Worm (Caenorhabditis elegans) whole organism, L1 larva: ENCODE measurements around the gene rsks-1.

Experiments
- C04F5.9 ChIP-seq: sonication (generic microtip); optimal IDR thresholded peaks from 2 replicates; lab custom pipeline; 2016; ENCODE audit warnings: missing genetic modification characterization, missing compliant biosample characterization
- C16A3.4 ChIP-seq: fragments of 150-350 bp; optimal IDR thresholded peaks from 2 replicates; lab custom pipeline; 2014; ENCODE audit warnings: missing biosample characterization, missing genetic modification characterization
- Y116A8C.19 ChIP-seq: sonication (generic microtip); optimal IDR thresholded peaks from 2 replicates; lab custom pipeline; 2016; ENCODE audit warnings: missing compliant biosample characterization, missing genetic modification characterization, borderline replicate concordance
- aha-1 ChIP-seq: fragments of 150-350 bp; optimal IDR thresholded peaks from 2 replicates; lab custom pipeline; 2014; ENCODE audit warnings: missing biosample characterization, missing genetic modification characterization
- alr-1 ChIP-seq: fragments of 200-800 bp; sonication (Bioruptor generic); optimal IDR thresholded peaks from 2 replicates; lab custom pipeline; 2018; ENCODE audit warnings: borderline replicate concordance, mild to moderate bottlenecking, missing genetic modification characterization, missing compliant biosample characterization
- aly-2 ChIP-seq: fragments of 150-350 bp; optimal IDR thresholded peaks from 2 replicates; lab custom pipeline; 2014; ENCODE audit warnings: missing biosample characterization, missing genetic modification characterization
- ceh-8 ChIP-seq: fragments of 200-800 bp; sonication (Bioruptor generic); optimal IDR thresholded peaks from 2 replicates; lab custom pipeline; 2018; ENCODE audit warnings: mild to moderate bottlenecking, missing genetic modification characterization, moderate library complexity, missing compliant biosample characterization
- ceh-82 ChIP-seq, 3 experiments: fragments of 150-350 bp in 1 of 3; sonication (generic microtip) in 2 of 3; optimal IDR thresholded peaks; 2 replicates each; lab custom pipeline; 2014 to 2017; ENCODE audit warnings: missing biosample characterization in 3 of 3, missing genetic modification characterization in 3 of 3
- dpl-1 ChIP-seq, 3 experiments: fragments of 150-350 bp in 2 of 3; sonication (generic microtip) in 1 of 3; optimal IDR thresholded peaks; 2 replicates each; lab custom pipeline; 2014 to 2017; ENCODE audit warnings: missing biosample characterization in 3 of 3, missing genetic modification characterization in 3 of 3, missing genetic modification reagents in 3 of 3
- dsc-1 ChIP-seq: sonication (generic microtip); optimal IDR thresholded peaks from 2 replicates; lab custom pipeline; 2016; ENCODE audit warnings: mild to moderate bottlenecking, missing genetic modification characterization, missing compliant biosample characterization
- efl-1 ChIP-seq, 4 experiments: fragments of 150-350 bp; optimal IDR thresholded peaks in 3 of 4; peaks in 1 of 4; 1 replicate in 1 of 4; 2 replicates in 3 of 4; lab custom pipeline; 2014; ENCODE audit warnings: missing biosample characterization in 2 of 4, missing genetic modification characterization in 2 of 4, missing genetic modification reagents in 2 of 4
- efl-3 ChIP-seq: fragments of 200-800 bp; sonication (Bioruptor generic); optimal IDR thresholded peaks from 2 replicates; lab custom pipeline; 2018; ENCODE audit warnings: mild to moderate bottlenecking, missing genetic modification characterization, missing compliant biosample characterization
- elt-2 ChIP-seq: sonication (generic microtip); optimal IDR thresholded peaks from 2 replicates; lab custom pipeline; 2016; ENCODE audit warnings: missing genetic modification characterization, mild to moderate bottlenecking, inconsistent platforms, missing compliant biosample characterization, missing genetic modification reagents
- elt-3 ChIP-seq, 6 experiments: fragments of 150-350 bp in 1 of 6; sonication (generic microtip); optimal IDR thresholded peaks; 2 replicates each; lab custom pipeline; 2017 to 2018; ENCODE audit warnings: missing biosample characterization in 6 of 6, missing genetic modification characterization in 6 of 6, inconsistent platforms in 1 of 6
- ets-5 ChIP-seq: fragments of 200-800 bp; sonication (Bioruptor generic); IDR thresholded peaks from 2 replicates; pipeline ENCODE4 v1.3.6; 2022; ENCODE audit warnings: missing genetic modification characterization, missing compliant biosample characterization
- fkh-10 ChIP-seq: sonication (generic microtip); optimal IDR thresholded peaks from 2 replicates; lab custom pipeline; 2017; ENCODE audit warnings: missing biosample characterization, missing genetic modification reagents, missing genetic modification characterization
- fkh-8 ChIP-seq: sonication (generic microtip); optimal IDR thresholded peaks from 2 replicates; lab custom pipeline; 2016; ENCODE audit warnings: mild to moderate bottlenecking, missing genetic modification characterization, missing compliant biosample characterization
- hlh-17 ChIP-seq: fragments of 200-800 bp; sonication (Bioruptor generic); optimal IDR thresholded peaks from 2 replicates; lab custom pipeline; 2018; ENCODE audit warnings: missing genetic modification characterization, mild to moderate bottlenecking, missing compliant biosample characterization, moderate library complexity, borderline replicate concordance
- hpl-2 ChIP-seq: fragments of 150-350 bp; optimal IDR thresholded peaks from 2 replicates; lab custom pipeline; 2014; ENCODE audit warnings: missing biosample characterization, missing genetic modification reagents, missing genetic modification characterization
- lin-13 ChIP-seq: fragments of 150-350 bp; optimal IDR thresholded peaks from 2 replicates; lab custom pipeline; 2014; ENCODE audit warnings: missing biosample characterization, missing genetic modification reagents, missing genetic modification characterization
- lin-14 ChIP-seq: fragments of 200-800 bp; sonication (Bioruptor generic); optimal IDR thresholded peaks from 2 replicates; lab custom pipeline; 2018; ENCODE audit warnings: mild to moderate bottlenecking, missing genetic modification characterization, moderate library complexity, missing compliant biosample characterization
- lin-15B ChIP-seq: fragments of 150-350 bp; sonication (generic microtip); optimal IDR thresholded peaks from 3 replicates; lab custom pipeline; 2014; ENCODE audit warnings: missing biosample characterization, missing genetic modification characterization
- lin-35 ChIP-seq, 2 experiments: fragments of 150-350 bp; optimal IDR thresholded peaks; 2 replicates each; lab custom pipeline; 2014; ENCODE audit warnings: missing biosample characterization in 2 of 2, missing genetic modification characterization in 2 of 2, missing genetic modification reagents in 2 of 2
- lin-39 ChIP-seq: fragments of 150-350 bp; optimal IDR thresholded peaks from 2 replicates; lab custom pipeline; 2014; ENCODE audit warnings: missing biosample characterization, missing genetic modification reagents, missing genetic modification characterization
- lir-3 ChIP-seq: sonication (generic microtip); optimal IDR thresholded peaks from 2 replicates; lab custom pipeline; 2016; ENCODE audit warnings: mild to moderate bottlenecking, missing genetic modification characterization, moderate library complexity, missing compliant biosample characterization; ENCODE audit not compliant: poor library complexity
- mab-9 ChIP-seq: fragments of 200-800 bp; sonication (Bioruptor generic); IDR thresholded peaks from 2 replicates; pipeline ENCODE4 v1.3.6; 2022; ENCODE audit warnings: missing genetic modification reagents, missing genetic modification characterization, missing compliant biosample characterization
- mdl-1 ChIP-seq, 2 experiments: fragments of 150-350 bp; optimal IDR thresholded peaks; 2 replicates each; lab custom pipeline; 2014 to 2017; ENCODE audit warnings: missing biosample characterization in 2 of 2, missing genetic modification characterization in 2 of 2, inconsistent platforms in 1 of 2
- mef-2 ChIP-seq: fragments of 150-350 bp; optimal IDR thresholded peaks from 2 replicates; lab custom pipeline; 2014; ENCODE audit warnings: missing biosample characterization, missing genetic modification characterization
- nhr-11 ChIP-seq: fragments of 150-350 bp; optimal IDR thresholded peaks from 2 replicates; lab custom pipeline; 2014; ENCODE audit warnings: missing biosample characterization, missing genetic modification characterization
- nhr-19 ChIP-seq: fragments of 200-800 bp; sonication (Bioruptor generic); conservative IDR thresholded peaks from 2 replicates; pipeline ENCODE4 v1.3.6; 2022; ENCODE audit warnings: missing genetic modification characterization, missing compliant biosample characterization
- nhr-20 ChIP-seq: sonication (generic microtip); optimal IDR thresholded peaks from 2 replicates; lab custom pipeline; 2016; ENCODE audit warnings: mild to moderate bottlenecking, missing genetic modification characterization, missing compliant biosample characterization
- nhr-28 ChIP-seq: fragments of 150-350 bp; optimal IDR thresholded peaks from 2 replicates; lab custom pipeline; 2014; ENCODE audit warnings: missing biosample characterization, missing genetic modification characterization
- nhr-47 ChIP-seq: sonication (generic microtip); optimal IDR thresholded peaks from 2 replicates; lab custom pipeline; 2016; ENCODE audit warnings: mild to moderate bottlenecking, missing genetic modification characterization, moderate library complexity, missing compliant biosample characterization
- nhr-76 ChIP-seq: sonication (generic microtip); optimal IDR thresholded peaks from 2 replicates; lab custom pipeline; 2017; ENCODE audit warnings: missing biosample characterization, missing genetic modification characterization
- nhr-85 ChIP-seq: sonication (generic microtip); peaks from one replicate; lab custom pipeline; 2016; ENCODE audit warnings: missing genetic modification characterization, inconsistent platforms, missing compliant biosample characterization
- nhr-90 ChIP-seq: sonication (generic microtip); optimal IDR thresholded peaks from 2 replicates; lab custom pipeline; 2016; ENCODE audit warnings: mild to moderate bottlenecking, missing genetic modification characterization, missing compliant biosample characterization; ENCODE audit not compliant: poor library complexity
- pag-3 ChIP-seq: sonication (generic microtip); optimal IDR thresholded peaks from 2 replicates; lab custom pipeline; 2017; ENCODE audit warnings: missing genetic modification characterization, mild to moderate bottlenecking, missing compliant biosample characterization, antibody characterized with exemption, borderline replicate concordance; ENCODE audit not compliant: insufficient read depth
- pqm-1 ChIP-seq: sonication (generic microtip); optimal IDR thresholded peaks from 3 replicates; lab custom pipeline; 2017; ENCODE audit warnings: missing biosample characterization, missing genetic modification characterization
- skn-1 ChIP-seq: fragments of 150-350 bp; optimal IDR thresholded peaks from 2 replicates; lab custom pipeline; 2014; ENCODE audit warnings: missing biosample characterization, missing genetic modification characterization
- snu-23 ChIP-seq: sonication (generic microtip); optimal IDR thresholded peaks from 2 replicates; lab custom pipeline; 2016; ENCODE audit warnings: missing genetic modification characterization, missing compliant biosample characterization
- sox-4 ChIP-seq: sonication (generic microtip); optimal IDR thresholded peaks from 2 replicates; lab custom pipeline; 2016; ENCODE audit warnings: missing genetic modification characterization, missing compliant biosample characterization
- sptf-1 ChIP-seq: fragments of 150-350 bp; optimal IDR thresholded peaks from 2 replicates; lab custom pipeline; 2014; ENCODE audit warnings: missing biosample characterization, missing genetic modification characterization
- sup-37 ChIP-seq: fragments of 200-800 bp; sonication (Bioruptor generic); optimal IDR thresholded peaks from 2 replicates; lab custom pipeline; 2018; ENCODE audit warnings: mild to moderate bottlenecking, missing genetic modification characterization, missing compliant biosample characterization
- swsn-7 ChIP-seq: sonication (generic microtip); optimal IDR thresholded peaks from 2 replicates; lab custom pipeline; 2016; ENCODE audit warnings: missing genetic modification characterization, missing compliant biosample characterization
- tbx-2 ChIP-seq: sonication (generic microtip); optimal IDR thresholded peaks from 2 replicates; lab custom pipeline; 2016; ENCODE audit warnings: missing genetic modification characterization, missing compliant biosample characterization
- unc-130 ChIP-seq: fragments of 150-350 bp; optimal IDR thresholded peaks from 2 replicates; lab custom pipeline; 2017; ENCODE audit warnings: missing biosample characterization, missing genetic modification characterization, inconsistent platforms
- unc-98 ChIP-seq: fragments of 200-800 bp; sonication (Bioruptor generic); IDR thresholded peaks from 2 replicates; pipeline ENCODE4 v1.3.6; 2022; ENCODE audit warnings: missing genetic modification characterization, missing compliant biosample characterization
- ztf-4 ChIP-seq: fragments of 150-350 bp; optimal IDR thresholded peaks from 2 replicates; lab custom pipeline; 2014; ENCODE audit warnings: missing biosample characterization, missing genetic modification characterization

Gene rsks-1

DNA sequence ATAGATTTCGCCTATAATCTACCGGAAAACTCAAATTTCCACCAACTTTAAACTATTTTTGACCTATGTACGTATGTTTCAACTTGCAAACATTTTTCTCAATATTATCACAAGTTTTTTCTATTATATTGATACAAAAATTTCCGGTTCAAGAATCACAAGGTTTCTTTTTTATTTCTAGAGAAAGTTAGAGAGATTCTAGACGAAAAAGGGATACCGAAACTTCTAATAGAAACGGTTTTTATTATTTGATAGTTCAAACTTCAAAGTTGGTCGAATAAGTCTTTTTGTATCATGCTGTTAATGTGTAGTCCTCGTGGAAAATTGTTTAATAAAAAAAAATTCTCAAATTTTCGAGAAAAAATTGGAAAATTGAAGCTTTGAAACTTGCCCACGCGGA, 10.2 kb downstream of the rsks-1 start (continued):
- TF ChIP-seq lin-14 (peak; percentile 71), nhr-90 (tag; lab: Kevin White, UChicago) (peak; percentile 3), nhr-28 (tag; lab: Kevin White, UChicago) (no peak), nhr-85 (tag; lab: Kevin White, UChicago) (peak; percentile 97), ztf-4 (tag; lab: Kevin White, UChicago) (no peak), nhr-19 (GFP tag; lab: Robert Waterston, UW) (peak; percentile 23), mab-9 (GFP tag; lab: Robert Waterston, UW) (no peak), nhr-20 (tag; lab: Kevin White, UChicago) (peak; percentile 73), efl-1 (optimal IDR thresholded peaks at IDR 0.05; lab: Kevin White, UChicago) (no peak), efl-1 (GFP tag; optimal IDR thresholded peaks at IDR 0.05 in 1 of 2; lab: Kevin White, UChicago) (peak in 1 of 2 experiments; percentile 89), swsn-7 (tag; lab: Kevin White, UChicago) (no peak), elt-3 (tag; optimal IDR thresholded peaks at IDR 0.05; lab: Kevin White, UChicago) (peak in 3 of 6 experiments; percentile 6 to 51 (median 50)), Y116A8C.19 (tag; lab: Kevin White, UChicago) (no peak), unc-130 (tag; lab: Kevin White, UChicago) (no peak), snu-23 (GFP tag; lab: Kevin White, UChicago) (peak; percentile 34), C16A3.4 (tag; lab: Kevin White, UChicago) (no peak), nhr-11 (tag; lab: Kevin White, UChicago) (no peak), sox-4 (no peak), tbx-2 (tag; lab: Kevin White, UChicago) (peak; percentile 24), mdl-1 (tag; optimal IDR thresholded peaks at IDR 0.05; lab: Kevin White, UChicago) (no peak), ets-5 (GFP tag; lab: Robert Waterston, UW) (no peak), nhr-76 (tag; lab: Kevin White, UChicago) (no peak)

DNA sequence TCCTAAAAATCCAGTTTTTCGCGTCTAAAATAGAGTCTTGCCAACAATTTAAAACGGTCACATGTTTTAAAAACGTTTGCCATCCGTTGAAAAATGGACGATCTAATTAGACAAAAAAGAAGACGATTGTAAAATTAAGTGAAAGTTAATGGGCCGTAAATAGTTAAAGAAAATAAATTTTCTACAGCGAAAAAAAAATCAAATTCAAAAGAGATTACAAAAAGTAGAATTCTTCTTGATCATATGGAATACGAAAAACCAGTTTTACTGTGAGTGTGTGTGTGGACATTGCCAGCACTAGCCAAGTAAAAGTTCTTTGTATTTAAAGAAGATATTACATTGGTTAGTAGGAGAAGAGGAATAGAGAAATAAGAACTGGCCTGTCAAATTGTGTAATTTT, 17.2 kb downstream of the rsks-1 start:
- TF ChIP-seq snu-23 (GFP tag; lab: Kevin White, UChicago) (peak; percentile 61), skn-1 (tag; lab: Kevin White, UChicago) (no peak), pqm-1 (tag; lab: Kevin White, UChicago) (no peak), ceh-82 (tag; optimal IDR thresholded peaks at IDR 0.05; lab: Kevin White, UChicago) (no peak), nhr-47 (tag; lab: Kevin White, UChicago) (no peak), fkh-10 (GFP tag; lab: Kevin White, UChicago) (no peak), C04F5.9 (tag; lab: Kevin White, UChicago) (no peak), lin-35 (GFP tag; optimal IDR thresholded peaks at IDR 0.05; lab: Kevin White, UChicago) (no peak), dpl-1 (GFP tag; optimal IDR thresholded peaks at IDR 0.05; lab: Kevin White, UChicago) (no peak), hlh-17 (GFP tag; lab: Kevin White, UChicago) (no peak), hpl-2 (no peak), dsc-1 (tag; lab: Kevin White, UChicago) (no peak), mab-9 (GFP tag; lab: Robert Waterston, UW) (no peak), fkh-8 (no peak), alr-1 (tag; lab: Kevin White, UChicago) (no peak), ceh-8 (GFP tag; lab: Kevin White, UChicago) (no peak), Y116A8C.19 (tag; lab: Kevin White, UChicago) (no peak), lir-3 (no peak), nhr-20 (tag; lab: Kevin White, UChicago) (peak; percentile 85), lin-39 (no peak), sup-37 (GFP tag; lab: Kevin White, UChicago) (no peak), elt-2 (tag; lab: Kevin White, UChicago) (no peak), ets-5 (GFP tag; lab: Robert Waterston, UW) (no peak), unc-98 (GFP tag; lab: Robert Waterston, UW) (no peak), efl-1 (optimal IDR thresholded peaks at IDR 0.05; lab: Kevin White, UChicago) (no peak), efl-1 (GFP tag; optimal IDR thresholded peaks at IDR 0.05 in 1 of 2; lab: Kevin White, UChicago) (peak in 1 of 2 experiments; percentile 78), mef-2 (tag; lab: Kevin White, UChicago) (no peak), efl-3 (GFP tag; lab: Kevin White, UChicago) (no peak), C16A3.4 (tag; lab: Kevin White, UChicago) (no peak), lin-15B (tag; lab: Kevin White, UChicago) (no peak), aly-2 (tag; lab: Kevin White, UChicago) (no peak), nhr-90 (tag; lab: Kevin White, UChicago) (no peak), swsn-7 (tag; lab: Kevin White, UChicago) (no peak), aha-1 (tag; lab: Kevin White, UChicago) (no peak), lin-13 (no peak), tbx-2 (tag; lab: Kevin White, UChicago) (no peak), sptf-1 (tag; lab: Kevin White, UChicago) (no peak), ztf-4 (tag; lab: Kevin White, UChicago) (no peak), pag-3 (tag; lab: Kevin White, UChicago) (peak; percentile 45)
